Worm (Caenorhabditis elegans): ENCODE measurements around the gene Y22D7AL.16.
A peak's percentile ranks its signal among the peaks of the same experiment; 100 is the strongest.

The Y22D7AL.16 gene

DNA sequence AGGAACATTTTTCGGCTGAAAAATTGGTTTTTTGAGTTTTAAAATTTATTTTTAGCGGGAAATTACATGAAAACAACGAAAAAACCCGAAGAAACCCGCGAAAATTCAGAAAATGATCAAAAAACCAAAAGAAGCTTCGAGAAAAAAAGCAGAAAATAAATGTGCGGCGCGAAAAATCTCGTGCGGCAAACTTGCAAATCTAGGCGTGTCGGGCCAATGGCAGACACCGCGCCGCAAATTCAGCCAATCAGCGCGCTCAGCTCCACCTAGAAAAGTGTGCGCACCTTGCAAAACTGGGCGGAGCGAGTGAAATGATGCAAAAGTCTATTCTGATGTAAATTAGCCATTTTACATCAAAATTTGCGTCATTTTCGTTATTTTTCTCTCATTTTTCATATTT is 46.1 kb downstream of the Y22D7AL.16 start, which contains the start of gene Y22D7AL.10 (continued):
- TF ChIP-seq tbx-7 (tag; optimal IDR thresholded peaks at IDR 0.05) (peak; percentile 66), ceh-19 (GFP tag; optimal IDR thresholded peaks at IDR 0.05) (peak; percentile 87), dmd-4 (tag; optimal IDR thresholded peaks at IDR 0.05; ENCODE audit: borderline replicate concordance) (peak; percentile 41), odd-2 (tag; optimal IDR thresholded peaks at IDR 0.05) (peak; percentile 45), che-1 (tag; optimal IDR thresholded peaks at IDR 0.05) (peak; percentile 72), ref-2 (tag; optimal IDR thresholded peaks at IDR 0.05) (peak; percentile 97), unc-42 (tag; optimal IDR thresholded peaks at IDR 0.05) (peak; percentile 89), pha-4 (tag; optimal IDR thresholded peaks at IDR 0.05) (no peak), F13H6.1 (tag; optimal IDR thresholded peaks at IDR 0.05) (peak; percentile 80), ceh-18 (tag; optimal IDR thresholded peaks at IDR 0.05) (peak; percentile 97), pag-3 (tag; optimal IDR thresholded peaks at IDR 0.05; ENCODE audit: borderline replicate concordance) (no peak), ets-4 (tag; optimal IDR thresholded peaks at IDR 0.05) (peak; percentile 49), lin-11 (tag; optimal IDR thresholded peaks at IDR 0.05) (peak; percentile 67), hlh-6 (tag; optimal IDR thresholded peaks at IDR 0.05) (peak; percentile 82), ceh-22 (tag; optimal IDR thresholded peaks at IDR 0.05) (peak; percentile 21), pqm-1 (tag; optimal IDR thresholded peaks at IDR 0.05) (peak; percentile 80), madf-2 (tag; optimal IDR thresholded peaks at IDR 0.05) (peak; percentile 72), ceh-6 (GFP tag; optimal IDR thresholded peaks at IDR 0.05) (peak; percentile 66), ama-1 (optimal IDR thresholded peaks at IDR 0.05) (no peak), zip-5 (tag; optimal IDR thresholded peaks at IDR 0.05) (peak; percentile 48), pax-1 (tag; optimal IDR thresholded peaks at IDR 0.05) (peak; percentile 93), Y22D7AL.16 (tag; optimal IDR thresholded peaks at IDR 0.05) (peak; percentile 20), ceh-24 (tag; optimal IDR thresholded peaks at IDR 0.05) (peak; percentile 16), sox-4 (tag; optimal IDR thresholded peaks at IDR 0.05) (peak; percentile 54), nfya-1 (tag; optimal IDR thresholded peaks at IDR 0.05) (peak; percentile 100), ceh-30 (tag; optimal IDR thresholded peaks at IDR 0.05) (no peak), hlh-8 (tag; optimal IDR thresholded peaks at IDR 0.05) (peak; percentile 79), K02D7.2 (tag; optimal IDR thresholded peaks at IDR 0.05) (peak; percentile 82)

ce11 chrIII:1618312-1618711 is 46.7 kb downstream of the Y22D7AL.16 start:
- TF ChIP-seq rnt-1 (tag; optimal IDR thresholded peaks at IDR 0.05) (no peak), ceh-9 (tag; optimal IDR thresholded peaks at IDR 0.05) (no peak), ahr-1 (tag; optimal IDR thresholded peaks at IDR 0.05) (no peak), ceh-14 (tag; optimal IDR thresholded peaks at IDR 0.05) (no peak), ceh-48 (tag; optimal IDR thresholded peaks at IDR 0.05) (peak; percentile 45), hlh-13 (GFP tag; optimal IDR thresholded peaks at IDR 0.05) (no peak), lim-6 (tag; optimal IDR thresholded peaks at IDR 0.05) (no peak), nhr-11 (tag; optimal IDR thresholded peaks at IDR 0.05) (no peak)

ce11 chrIII:1616245-1617026 is 48.6 kb downstream of the Y22D7AL.16 start:
- peak; percentile 28 for TF ChIP-seq gmeb-2 (tag; optimal IDR thresholded peaks at IDR 0.05)
- TF ChIP-seq ets-4 (tag; optimal IDR thresholded peaks at IDR 0.05): no peak

DNA sequence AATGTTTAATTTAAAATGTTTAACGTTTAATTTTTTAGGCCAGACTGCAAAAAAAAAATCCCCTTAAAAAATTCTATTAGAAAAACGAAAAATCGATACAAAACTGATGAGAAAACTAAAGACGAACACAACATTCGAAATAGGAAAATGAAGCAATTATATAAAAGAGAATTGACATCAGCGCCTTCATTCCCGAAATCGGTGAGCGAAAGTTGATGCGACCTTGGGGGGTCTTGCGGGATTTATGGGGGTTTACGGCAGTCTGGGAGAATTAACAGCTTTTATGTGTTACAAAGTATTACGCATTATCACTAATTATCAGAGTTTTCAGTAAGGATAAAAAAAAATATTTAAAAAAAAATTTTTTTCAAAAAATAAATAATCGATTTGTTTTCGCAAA is 50.6 kb downstream of the Y22D7AL.16 start:
- TF ChIP-seq hlh-8 (tag; optimal IDR thresholded peaks at IDR 0.05): no peak
- TF ChIP-seq dmd-4 (tag; optimal IDR thresholded peaks at IDR 0.05; ENCODE audit: borderline replicate concordance): no peak
- no peak for TF ChIP-seq elt-4 (tag; optimal IDR thresholded peaks at IDR 0.05)
- TF ChIP-seq pha-4 (tag; optimal IDR thresholded peaks at IDR 0.05): no peak
- no peak for TF ChIP-seq sox-4 (tag; optimal IDR thresholded peaks at IDR 0.05)
- no peak for TF ChIP-seq Y22D7AL.16 (tag; optimal IDR thresholded peaks at IDR 0.05)
- TF ChIP-seq ttx-3 (tag; optimal IDR thresholded peaks at IDR 0.05): no peak
- TF ChIP-seq fkh-6 (tag; optimal IDR thresholded peaks at IDR 0.05): no peak
- no peak for TF ChIP-seq F13H6.1 (tag; optimal IDR thresholded peaks at IDR 0.05)
